Worm (Caenorhabditis elegans) whole organism, mixed stage, embryonic: ENCODE results near the gene T24G10.2.

ENCODE experiments used
- blmp-1 ChIP-seq: fragments of 150-350 bp; optimal IDR thresholded peaks from 2 replicates; lab custom pipeline; 2014; ENCODE audit warnings: missing biosample characterization, missing genetic modification characterization
- ces-1 ChIP-seq: fragments of 150-350 bp; optimal IDR thresholded peaks from 2 replicates; lab custom pipeline; 2014; ENCODE audit warnings: missing biosample characterization, missing genetic modification reagents, missing genetic modification characterization
- drap-1 ChIP-seq: fragments of 200-800 bp; sonication (Bioruptor generic); optimal IDR thresholded peaks from 3 replicates; lab custom pipeline; 2018; ENCODE audit warnings: mild to moderate bottlenecking, missing genetic modification characterization, missing compliant biosample characterization
- elt-3 ChIP-seq: fragments of 150-350 bp; optimal IDR thresholded peaks from 2 replicates; lab custom pipeline; 2014; ENCODE audit warnings: missing biosample characterization, missing genetic modification characterization
- nhr-237 ChIP-seq: fragments of 150-350 bp; optimal IDR thresholded peaks from 2 replicates; lab custom pipeline; 2014; ENCODE audit warnings: missing biosample characterization, missing genetic modification characterization
- nhr-28 ChIP-seq: fragments of 150-350 bp; optimal IDR thresholded peaks from 2 replicates; lab custom pipeline; 2014; ENCODE audit warnings: missing biosample characterization, missing genetic modification characterization
- nhr-76 ChIP-seq: sonication (generic microtip); optimal IDR thresholded peaks from 2 replicates; lab custom pipeline; 2017; ENCODE audit warnings: missing biosample characterization, missing genetic modification characterization
- snpc-4 ChIP-seq: fragments of 150-350 bp; optimal IDR thresholded peaks from 2 replicates; lab custom pipeline; 2014; ENCODE audit warnings: missing biosample characterization, missing genetic modification characterization
- sptf-1 ChIP-seq: sonication (generic microtip); optimal IDR thresholded peaks from 2 replicates; lab custom pipeline; 2017; ENCODE audit warnings: mild to moderate bottlenecking, missing genetic modification characterization, moderate library complexity, missing compliant biosample characterization

- no peak for TF ChIP-seq nhr-76 (tag; lab: Kevin White, UChicago)
- TF ChIP-seq drap-1 (GFP tag; lab: Kevin White, UChicago): no peak
- TF ChIP-seq nhr-237 (tag; lab: Kevin White, UChicago): no peak
- no peak for TF ChIP-seq ces-1 (GFP tag; lab: Kevin White, UChicago)
- no peak for TF ChIP-seq sptf-1 (tag; lab: Kevin White, UChicago)
- TF ChIP-seq blmp-1 (tag; lab: Kevin White, UChicago): no peak
- no peak for TF ChIP-seq elt-3 (tag; lab: Kevin White, UChicago)
- no peak for TF ChIP-seq snpc-4
- no peak for TF ChIP-seq nhr-28 (tag; lab: Kevin White, UChicago)
These were observed 21.5 kb upstream of the T24G10.2 start, which contains the start of gene F48E8.2 for ce11 chrIII:5464077-5464476.
